Worm (Caenorhabditis elegans) whole organism, early embryonic: Measurements from ENCODE around the gene ints-13.

Experiments
- ama-1 ChIP-seq: fragments of 150-350 bp; optimal IDR thresholded peaks from 2 replicates; lab custom pipeline; 2014
- ceh-13 ChIP-seq: fragments of 200-800 bp; sonication (Bioruptor generic); optimal IDR thresholded peaks from 2 replicates; lab custom pipeline; 2018; ENCODE audit warnings: mild to moderate bottlenecking, missing genetic modification characterization, missing compliant biosample characterization
- flt-1 ChIP-seq: fragments of 200-800 bp; sonication (Bioruptor generic); IDR thresholded peaks from 2 replicates; pipeline ENCODE4 v1.3.6; 2022; ENCODE audit warnings: missing genetic modification characterization, missing compliant biosample characterization
- hmbx-1 ChIP-seq: sonication (generic microtip); optimal IDR thresholded peaks from 2 replicates; lab custom pipeline; 2016; ENCODE audit warnings: mild to moderate bottlenecking, missing genetic modification characterization, missing compliant biosample characterization
- pes-1 ChIP-seq: fragments of 200-800 bp; sonication (Bioruptor generic); IDR thresholded peaks from 2 replicates; pipeline ENCODE4 v1.3.6; 2022; ENCODE audit warnings: missing genetic modification reagents, missing genetic modification characterization, missing compliant biosample characterization
- sea-1 ChIP-seq: fragments of 200-800 bp; sonication (Bioruptor generic); conservative IDR thresholded peaks from 2 replicates; pipeline ENCODE4 v1.3.6; 2022; ENCODE audit warnings: missing genetic modification characterization, missing compliant biosample characterization
- tbx-37 ChIP-seq: fragments of 200-800 bp; sonication (Bioruptor generic); conservative IDR thresholded peaks from 2 replicates; pipeline ENCODE4 v1.3.6; 2022; ENCODE audit warnings: missing genetic modification reagents, missing genetic modification characterization, missing compliant biosample characterization
- tra-4 ChIP-seq: sonication (generic microtip); optimal IDR thresholded peaks from 2 replicates; lab custom pipeline; 2017; ENCODE audit warnings: missing genetic modification characterization, missing compliant biosample characterization

- TF ChIP-seq ceh-13 (GFP tag; lab: Kevin White, UChicago) (no peak), pes-1 (GFP tag; lab: Robert Waterston, UW) (no peak), ama-1 (lab: Kevin White, UChicago) (no peak), sea-1 (GFP tag; lab: Robert Waterston, UW) (no peak), hmbx-1 (tag; lab: Kevin White, UChicago) (no peak), flt-1 (GFP tag; lab: Robert Waterston, UW) (no peak), tbx-37 (GFP tag; lab: Robert Waterston, UW) (no peak), tra-4 (tag; lab: Kevin White, UChicago) (no peak)
Measured at ce11 chrIV:218252-218651, 19.0 kb downstream of the ints-13 start, which contains the start of gene prdx-6.
